Fruit fly (Drosophila melanogaster): ENCODE results near the gene Ald1.

Ald1 gene

DNA sequence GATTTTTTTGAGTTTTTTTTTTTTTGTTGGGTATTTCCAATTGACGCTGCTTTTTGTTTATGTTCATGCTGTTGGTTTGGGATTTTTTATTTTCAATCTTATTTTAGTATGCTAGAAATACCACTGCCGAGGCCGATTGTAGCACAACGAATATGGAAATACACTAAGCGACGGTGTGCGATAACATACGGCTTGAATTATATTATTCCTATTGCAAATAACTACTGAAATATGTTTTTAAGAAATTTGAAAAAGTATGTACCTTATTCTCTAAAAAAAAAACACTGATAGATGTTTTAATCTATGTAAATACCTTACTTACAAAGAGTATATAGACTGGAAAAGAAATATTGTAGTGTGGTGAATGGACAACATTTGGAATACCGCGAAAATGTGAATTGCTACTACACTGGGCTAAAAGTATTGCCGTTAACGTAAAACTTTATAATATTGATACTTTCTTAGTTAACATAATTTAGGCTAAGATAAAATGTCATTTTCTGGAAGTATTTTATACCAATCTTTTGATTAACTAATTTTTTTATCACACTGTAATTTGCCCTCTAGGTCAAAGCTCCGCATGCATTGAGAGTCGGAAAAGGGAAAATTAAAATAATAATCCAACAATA, 18.8 kb downstream of the Ald1 start (continued):
- TF ChIP-seq Ets97D (GFP tag; optimal IDR thresholded peaks at IDR 0.05) (no peak), CG9876 (GFP tag; optimal IDR thresholded peaks at IDR 0.05) (no peak), sens (GFP tag) (peak; percentile 72), mld (GFP tag; IDR thresholded peaks at IDR 0.05; ENCODE audit: partially characterized antibody) (no peak), CG9215 (GFP tag; IDR thresholded peaks at IDR 0.05) (no peak), da (GFP tag; optimal IDR thresholded peaks at IDR 0.05) (no peak), Ets65A (GFP tag) (peak; percentile 92), CG1024 (GFP tag; IDR thresholded peaks at IDR 0.05) (no peak), CG6272 (GFP tag; IDR thresholded peaks at IDR 0.05) (0 out of 2 replicates have a peak, but pooled peaks have one; percentile 5), gsb (GFP tag; IDR thresholded peaks at IDR 0.05) (0 out of 2 replicates have a peak, but pooled peaks have one; percentile 45), abd-A (tag; optimal IDR thresholded peaks at IDR 0.05) (no peak), ems (GFP tag; optimal IDR thresholded peaks at IDR 0.05) (no peak), ci (GFP tag; IDR thresholded peaks at IDR 0.05) (no peak), CG2199 (GFP tag; IDR thresholded peaks at IDR 0.05) (no peak), Hmr (GFP tag; optimal IDR thresholded peaks at IDR 0.05) (peak; percentile 46), C15 (GFP tag; IDR thresholded peaks at IDR 0.05) (no peak), CG31441 (GFP tag; IDR thresholded peaks at IDR 0.05) (no peak), Hr51 (GFP tag; optimal IDR thresholded peaks at IDR 0.05) (peak in 1 of 2 experiments; percentile 59), Aef1 (GFP tag; IDR thresholded peaks at IDR 0.05) (peak; percentile 42; the same call in 2 of the 3 replicates), prd (optimal IDR thresholded peaks at IDR 0.05) (no peak), prd (GFP tag; IDR thresholded peaks at IDR 0.05) (peak; percentile 5; the same call in 1 of the 3 replicates), kah (GFP tag; optimal IDR thresholded peaks at IDR 0.05) (peak; percentile 15), slp2 (GFP tag; optimal IDR thresholded peaks at IDR 0.05) (peak; percentile 12), BtbVII (GFP tag; optimal IDR thresholded peaks at IDR 0.05) (no peak), Atf-2 (GFP tag; optimal IDR thresholded peaks at IDR 0.05) (no peak), jumu (GFP tag; optimal IDR thresholded peaks at IDR 0.05) (no peak), CG13894 (tag; optimal IDR thresholded peaks at IDR 0.05) (no peak), CG17361 (GFP tag; IDR thresholded peaks at IDR 0.05) (0 out of 3 replicates have a peak, but pooled peaks have one; percentile 32), Sox102F (GFP tag; optimal IDR thresholded peaks at IDR 0.05) (peak; percentile 42), CG6813 (GFP tag; optimal IDR thresholded peaks at IDR 0.05) (no peak), ash1 (GFP tag; optimal IDR thresholded peaks at IDR 0.05) (no peak), CG31224 (GFP tag; IDR thresholded peaks at IDR 0.05) (0 out of 2 replicates have a peak, but pooled peaks have one; percentile 13), CG8765 (GFP tag; IDR thresholded peaks at IDR 0.05) (no peak), hth (optimal IDR thresholded peaks at IDR 0.05) (no peak), jigr1 (GFP tag; IDR thresholded peaks at IDR 0.05) (no peak), CG10321 (GFP tag; IDR thresholded peaks at IDR 0.05) (no peak), Med (GFP tag) (peak; percentile 79), Meics (GFP tag; optimal IDR thresholded peaks at IDR 0.05) (peak; percentile 51), CG17612 (GFP tag; IDR thresholded peaks at IDR 0.05) (no peak), usp (GFP tag; optimal IDR thresholded peaks at IDR 0.05) (no peak), Six4 (GFP tag; optimal IDR thresholded peaks at IDR 0.05) (no peak), CG14667 (GFP tag; IDR thresholded peaks at IDR 0.05) (peak; percentile 48; the same call in 1 of the 2 replicates), mirr (GFP tag; optimal IDR thresholded peaks at IDR 0.05) (no peak), dmrt99B (tag; optimal IDR thresholded peaks at IDR 0.05) (peak; percentile 74), CG6791 (GFP tag; IDR thresholded peaks at IDR 0.05; ENCODE audit: partially characterized antibody) (no peak), CG31365 (tag; optimal IDR thresholded peaks at IDR 0.05) (no peak), ap (GFP tag; IDR thresholded peaks at IDR 0.05) (0 out of 2 replicates have a peak, but pooled peaks have one; percentile 17), Tbp (GFP tag; optimal IDR thresholded peaks at IDR 0.05) (no peak), CG6254 (GFP tag; optimal IDR thresholded peaks at IDR 0.05) (no peak), CG2678 (tag; optimal IDR thresholded peaks at IDR 0.05) (peak; percentile 70), ind (GFP tag; optimal IDR thresholded peaks at IDR 0.05) (peak; percentile 63), Atf3 (GFP tag; optimal IDR thresholded peaks at IDR 0.05) (no peak)
